Fruit fly (Drosophila melanogaster) whole organism, embryonic: Measurements from ENCODE around the gene sosie.

ENCODE experiments used
- CG10959 ChIP-seq: fragments of 200-800 bp; sonication (Bioruptor generic); IDR thresholded peaks from 2 replicates; pipeline ENCODE4 v1.3.6; 2022; ENCODE audit warnings: missing biosample characterization, missing genetic modification characterization
- CG14014 ChIP-seq: fragments of 200-800 bp; sonication (Bioruptor generic); IDR thresholded peaks from 2 replicates; pipeline ENCODE4 v1.3.6; 2022; ENCODE audit warnings: missing biosample characterization, missing genetic modification characterization
- CG3407 ChIP-seq: fragments of 200-800 bp; sonication (Bioruptor generic); optimal IDR thresholded peaks from 2 replicates; lab custom pipeline; 2018; ENCODE audit warnings: missing biosample characterization, mild to moderate bottlenecking, missing genetic modification characterization
- CG9727 ChIP-seq: fragments of 200-800 bp; sonication (Bioruptor generic); optimal IDR thresholded peaks from 3 replicates; lab custom pipeline; 2017; ENCODE audit warnings: missing biosample characterization, mild to moderate bottlenecking, missing genetic modification characterization
- CTCF ChIP-seq: fragments of 200-800 bp; sonication (Bioruptor generic); optimal IDR thresholded peaks from 2 replicates; lab custom pipeline; 2017; ENCODE audit warnings: missing biosample characterization, mild to moderate bottlenecking, missing genetic modification characterization, moderate library complexity
- Gug ChIP-seq: fragments of 200-800 bp; sonication (Bioruptor generic); IDR thresholded peaks from 4 replicates; pipeline ENCODE4 v1.3.6; 2022; ENCODE audit warnings: missing biosample characterization, missing genetic modification characterization
- HLH54F ChIP-seq: fragments of 200-800 bp; sonication (Bioruptor generic); optimal IDR thresholded peaks from 3 replicates; lab custom pipeline; 2016; ENCODE audit warnings: missing biosample characterization, missing genetic modification characterization
- pfk ChIP-seq: fragments of 200-800 bp; sonication (Bioruptor generic); optimal IDR thresholded peaks from 2 replicates; lab custom pipeline; 2018; ENCODE audit warnings: missing biosample characterization, mild to moderate bottlenecking, missing genetic modification characterization, moderate library complexity
- sisA ChIP-seq: fragments of 200-800 bp; sonication (Bioruptor generic); IDR thresholded peaks from 2 replicates; pipeline ENCODE4 v1.3.6; 2022; ENCODE audit warnings: missing biosample characterization, missing genetic modification characterization

DNA sequence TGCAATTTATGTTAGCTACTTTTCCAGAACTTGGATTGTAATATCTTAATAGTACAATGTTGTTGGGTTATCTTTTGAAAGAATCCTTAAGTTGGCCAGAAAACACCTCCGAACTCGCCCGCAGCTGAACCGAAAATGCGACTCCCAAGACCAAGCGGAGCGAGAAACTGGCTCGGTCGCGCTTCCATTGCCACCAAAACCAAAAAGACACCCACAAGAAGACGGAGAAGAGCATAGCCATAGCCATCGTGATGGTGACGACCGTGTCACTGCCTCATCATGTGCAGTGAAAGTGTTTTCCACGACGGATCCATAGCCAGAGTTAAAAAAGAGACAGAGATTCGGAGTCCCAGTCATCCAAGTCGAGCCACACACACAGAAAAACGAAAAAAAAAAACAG is 43.7 kb upstream of the sosie start, which contains the start of gene CG13634:
- TF ChIP-seq CTCF (no peak), CG9727 (GFP tag; lab: Kevin White, UChicago) (no peak), CG10959 (GFP tag; lab: Robert Waterston, UW) (no peak), CG3407 (GFP tag; lab: Kevin White, UChicago) (no peak), sisA (GFP tag; lab: Robert Waterston, UW) (no peak), Gug (no peak), HLH54F (no peak), CG14014 (GFP tag; lab: Robert Waterston, UW) (no peak), pfk (GFP tag; lab: Kevin White, UChicago) (no peak)
